Fruit fly (Drosophila melanogaster) Kc167 (cell line): ENCODE measurements around the gene dos.

Experiments
- Myc ChIP-seq: fragments of >200 bp; optimal IDR thresholded peaks from 2 replicates; lab custom pipeline; 2017; ENCODE audit warnings: missing external identifiers
- insv ChIP-seq: fragments of >200 bp; optimal IDR thresholded peaks from 3 replicates; lab custom pipeline; 2018; ENCODE audit warnings: missing external identifiers
- ttk ChIP-seq: sonication (Bioruptor generic); optimal IDR thresholded peaks from 2 replicates; lab custom pipeline; 2017; ENCODE audit warnings: missing external identifiers

- TF ChIP-seq ttk (no peak), Myc (no peak), insv (lab: Kevin White, UChicago) (no peak)
Measured at dm6 chr3L:2645068-2645467, 55.9 kb downstream of the dos start, which contains the start of gene CG1143.
